Worm (Caenorhabditis elegans): ENCODE measurements around the gene F38H4.3.

DNA sequence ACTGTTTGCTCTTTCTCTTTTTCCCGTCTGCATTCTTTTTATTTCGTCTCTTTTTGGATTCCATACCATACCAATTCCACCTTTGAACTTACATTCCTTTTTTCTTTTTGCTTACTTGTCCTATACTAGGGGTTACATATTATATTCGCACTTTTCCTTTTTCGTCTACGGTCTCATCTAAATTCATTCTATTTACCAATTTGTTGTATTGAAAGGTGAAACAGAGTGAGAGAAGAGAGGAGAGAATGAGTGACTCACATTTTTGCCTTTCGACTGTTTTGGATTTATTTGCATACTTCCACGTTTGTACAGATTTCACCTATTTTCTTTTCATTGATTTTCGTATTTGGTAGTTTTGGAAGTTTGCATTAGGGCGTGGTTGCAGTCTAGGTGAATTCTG is 21.2 kb downstream of the F38H4.3 start:
- no peak for TF ChIP-seq unc-62 (GFP tag; optimal IDR thresholded peaks at IDR 0.05)
- no peak for TF ChIP-seq nhr-237 (tag; optimal IDR thresholded peaks at IDR 0.05)
- no peak for TF ChIP-seq fkh-10 (GFP tag; optimal IDR thresholded peaks at IDR 0.05)
- no peak for TF ChIP-seq nhr-12 (tag; optimal IDR thresholded peaks at IDR 0.05)
- no peak for TF ChIP-seq ceh-82 (tag; optimal IDR thresholded peaks at IDR 0.05)
- no peak for TF ChIP-seq ztf-11 (tag; optimal IDR thresholded peaks at IDR 0.05)
- TF ChIP-seq nhr-77 (tag; optimal IDR thresholded peaks at IDR 0.05), result no peak
- no peak for TF ChIP-seq nhr-23 (tag; optimal IDR thresholded peaks at IDR 0.05)
- no peak for TF ChIP-seq elt-3 (tag; optimal IDR thresholded peaks at IDR 0.05)
- no peak for TF ChIP-seq egl-27 (tag; optimal IDR thresholded peaks at IDR 0.05)
- TF ChIP-seq nhr-28 (tag; optimal IDR thresholded peaks at IDR 0.05), result no peak
- no peak for TF ChIP-seq nhr-25 (tag; optimal IDR thresholded peaks at IDR 0.05)
- no peak for TF ChIP-seq daf-12 (tag; optimal IDR thresholded peaks at IDR 0.05)
